Fruit fly (Drosophila melanogaster) whole organism, larva: ENCODE results near the gene CG32225.

Source experiments
- noc ChIP-seq: fragments of 200-800 bp; sonication (Bioruptor generic); optimal IDR thresholded peaks from 3 replicates; lab custom pipeline; 2019; ENCODE audit warnings: missing biosample characterization, mild to moderate bottlenecking, missing genetic modification characterization, moderate library complexity

CG32225 gene

dm6 chr3L:20306142-20306541, at the start of gene CG32225:
CG32225 (minus strand) TSS chr3L:20306283.
- TF ChIP-seq noc (tag; lab: Kevin White, UChicago) = no peak

DNA sequence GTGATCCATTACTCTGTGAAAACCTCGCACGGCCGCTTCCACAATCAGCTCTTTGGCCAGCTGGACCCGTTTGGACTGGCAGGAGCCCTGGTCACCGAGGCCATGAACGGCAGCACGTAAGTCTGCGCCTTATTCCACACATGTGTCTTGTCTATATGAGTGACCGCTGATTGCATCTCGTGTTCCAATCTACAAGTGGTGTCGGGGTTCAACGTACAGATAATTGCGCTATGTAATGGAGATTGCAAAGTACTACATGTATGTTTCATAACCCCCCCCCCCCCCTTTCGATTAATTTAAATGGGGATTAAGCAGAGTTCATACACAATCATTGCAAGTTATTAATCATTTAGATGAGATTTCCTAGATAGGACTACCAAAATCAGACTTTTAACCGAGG, 48.8 kb upstream of the CG32225 start:
- no peak for TF ChIP-seq noc (tag; lab: Kevin White, UChicago)

DNA sequence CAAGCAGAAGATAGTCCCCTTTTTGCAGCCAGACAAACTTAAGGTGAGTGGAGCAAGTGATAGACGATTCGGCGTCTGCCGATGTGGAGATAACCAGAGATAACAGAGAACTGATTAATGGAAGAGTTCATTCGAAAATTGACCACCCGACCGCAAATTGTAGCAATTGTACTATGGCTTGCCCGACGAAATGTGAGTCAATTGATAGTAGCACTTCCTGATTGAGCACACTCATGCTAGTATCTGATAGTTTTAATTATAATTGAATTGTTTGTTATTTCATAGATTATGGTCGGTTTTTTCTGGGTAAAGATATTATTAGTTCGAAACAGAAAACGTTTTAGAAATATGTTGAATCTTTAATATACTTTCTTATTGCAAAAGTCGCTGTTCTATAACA, 48.3 kb upstream of the CG32225 start:
- no peak for TF ChIP-seq noc (tag; lab: Kevin White, UChicago)

DNA sequence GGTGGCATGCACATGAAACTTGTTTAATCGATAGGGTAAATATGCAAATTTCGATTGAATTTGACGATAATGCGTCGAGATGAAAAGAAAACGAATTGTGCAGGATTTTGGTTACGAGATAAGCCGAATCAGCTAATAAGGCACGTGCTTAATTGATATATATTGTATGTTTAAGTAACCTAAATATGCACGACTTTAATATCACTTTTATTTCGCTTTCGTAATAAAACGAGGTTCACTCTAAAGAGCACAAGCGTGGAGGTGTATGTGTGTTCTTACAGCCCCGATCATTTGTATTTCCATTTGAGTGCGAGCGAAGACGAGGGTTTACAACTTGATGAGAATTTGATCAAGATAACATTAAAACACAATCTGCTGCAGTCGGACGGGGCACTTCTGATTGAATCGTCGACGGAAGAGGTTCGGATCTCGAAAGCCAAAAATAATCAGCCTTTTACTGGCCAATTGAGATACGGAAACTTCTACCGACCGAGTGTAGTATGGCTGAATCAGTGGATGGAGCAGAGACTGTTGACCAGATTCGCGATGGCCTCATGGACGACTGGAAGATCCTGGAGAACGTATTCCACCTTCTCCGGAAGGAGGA, 47.7 kb upstream of the CG32225 start:
- TF ChIP-seq noc (tag; lab: Kevin White, UChicago) = no peak

DNA sequence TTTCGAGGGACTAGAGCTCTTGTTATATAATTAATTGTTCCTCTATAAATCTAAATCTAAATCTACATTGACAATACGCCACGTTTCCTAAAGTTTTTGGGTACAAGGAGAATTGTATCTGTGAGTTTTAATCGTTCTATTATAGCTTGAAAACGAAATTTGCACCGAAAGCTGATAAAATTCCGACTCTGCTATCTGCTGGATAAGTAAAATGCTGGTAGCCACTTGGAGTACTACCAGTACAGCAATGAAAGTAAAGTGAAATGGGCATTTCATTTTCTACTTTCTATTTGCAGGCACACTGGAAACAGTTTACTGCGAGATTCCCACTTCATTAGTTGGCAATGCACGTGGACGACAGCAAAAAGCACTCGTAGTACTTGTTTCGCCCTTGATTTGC, 47.1 kb upstream of the CG32225 start, which contains the start of gene CG5618:
Gene CG5618 (plus strand): TSS at position 301 of the 400 bp plus-strand sequence.
- no peak for TF ChIP-seq noc (tag; lab: Kevin White, UChicago)

DNA sequence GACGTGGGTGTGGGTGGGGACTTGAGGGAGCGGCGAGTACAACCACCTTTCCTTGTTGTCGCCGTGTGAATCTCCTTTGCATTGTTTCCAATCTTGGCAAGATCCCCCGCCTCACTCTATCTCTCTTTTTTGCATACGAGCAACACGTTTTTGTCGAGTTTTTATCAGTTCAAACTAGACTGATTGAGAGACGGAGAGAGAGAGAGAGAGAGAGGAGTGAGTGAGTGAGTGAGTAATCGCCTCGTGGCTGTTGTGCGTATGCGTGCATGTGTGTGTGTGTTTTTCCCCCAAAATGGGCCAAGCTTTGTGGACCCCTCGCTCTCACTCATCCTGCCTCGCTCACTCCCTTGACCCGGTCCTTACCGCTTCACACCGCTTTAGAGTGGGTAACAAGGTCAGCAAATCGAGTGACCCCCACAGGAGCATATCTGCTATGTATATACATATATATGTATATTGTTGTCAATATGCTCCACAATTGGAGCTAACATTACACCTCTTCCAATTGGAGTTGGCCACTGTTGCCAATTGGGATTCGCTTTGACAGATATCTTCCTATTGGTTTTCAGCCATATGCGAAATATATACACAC, 43.3 kb upstream of the CG32225 start:
- no peak for TF ChIP-seq noc (tag; lab: Kevin White, UChicago)

- no peak for TF ChIP-seq noc (tag; lab: Kevin White, UChicago)
Measured at dm6 chr3L:20348581-20349093, 42.6 kb upstream of the CG32225 start.

DNA sequence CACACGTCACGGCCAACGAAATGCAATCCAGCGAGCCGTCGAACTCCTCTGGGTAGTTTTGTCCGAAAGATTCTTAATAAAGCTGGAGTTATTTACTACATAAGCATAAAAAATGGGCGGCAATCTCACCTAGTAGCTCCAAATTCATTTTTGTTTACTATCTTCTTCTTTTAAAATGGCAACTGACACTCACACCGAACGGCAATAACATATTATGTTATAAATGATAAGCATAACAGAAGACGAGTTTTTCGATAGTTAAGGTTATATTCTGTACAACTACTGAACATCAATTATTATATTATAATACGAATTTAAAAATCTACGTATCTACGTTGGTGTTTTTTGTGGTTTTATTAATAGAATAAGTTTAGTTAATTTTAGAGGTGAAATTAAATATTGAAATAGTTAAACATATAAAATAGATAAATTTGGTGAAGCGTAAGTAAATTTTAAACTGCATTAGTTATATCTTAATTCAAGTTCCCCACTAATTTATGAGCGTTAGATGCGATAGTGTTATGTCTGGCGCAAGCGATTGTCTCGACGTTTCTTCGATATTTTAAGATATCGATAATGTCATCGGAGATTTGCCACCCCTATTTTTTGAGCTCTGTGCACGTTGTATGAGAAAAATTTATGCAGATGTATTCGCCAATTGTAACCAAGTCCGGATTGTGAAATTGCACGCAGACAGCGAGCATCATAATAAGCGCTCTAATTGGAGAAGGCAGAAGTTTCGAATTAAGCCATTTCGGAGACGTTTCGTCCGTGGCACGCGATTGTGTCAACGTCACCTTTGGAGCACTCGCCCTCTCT, 41.9 kb upstream of the CG32225 start, which contains the start of the genes Rbbp5 and eRF1:
Gene Rbbp5 (minus strand): TSS at position 181 of the 819 bp plus-strand sequence.
Gene eRF1 (plus strand): TSS at position 594 of the 819 bp plus-strand sequence.
- peak; percentile 57 for TF ChIP-seq noc (tag; lab: Kevin White, UChicago)

DNA sequence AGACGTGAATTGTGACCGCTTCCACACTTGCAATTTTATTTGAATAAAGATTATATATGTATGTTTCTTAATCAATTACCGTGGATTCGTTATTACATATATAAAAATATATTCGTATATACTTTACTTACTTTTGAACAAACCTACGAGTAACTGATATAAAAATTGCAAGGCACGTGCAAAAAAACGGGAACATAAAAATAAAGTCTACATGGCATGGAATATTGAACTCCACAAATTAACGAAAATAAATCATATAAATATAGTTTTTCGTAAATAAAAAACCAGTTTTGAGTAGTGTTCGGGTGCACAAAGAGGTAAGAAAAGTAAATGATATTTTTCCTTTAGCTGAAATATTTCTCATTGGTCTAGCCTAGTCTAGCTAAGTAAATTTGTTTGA, 36.3 kb upstream of the CG32225 start, which contains the start of gene Spn77Bc:
Gene Spn77Bc (plus strand): TSS at position 301 of the 400 bp plus-strand sequence.
- TF ChIP-seq noc (tag; lab: Kevin White, UChicago) = no peak

DNA sequence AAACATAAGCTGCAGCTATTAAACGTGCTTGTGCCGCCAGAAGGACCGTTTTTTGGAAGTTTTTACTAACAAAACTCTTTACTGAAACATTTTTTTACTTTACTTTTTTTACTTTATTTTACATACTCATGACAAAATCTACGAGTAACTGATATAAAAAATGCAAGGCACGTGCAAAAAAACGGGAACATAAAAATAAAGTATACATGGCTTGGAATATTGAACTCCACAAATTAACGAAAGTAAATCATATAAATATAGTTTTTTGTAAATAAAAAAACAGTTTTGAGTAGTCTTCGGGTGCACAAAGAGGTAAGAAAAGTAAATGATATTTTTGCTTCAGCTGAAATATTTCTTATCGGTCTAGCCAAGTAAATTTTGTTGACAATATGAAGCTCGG, 14.6 kb upstream of the CG32225 start, which contains the start of gene Spn77Bb:
Gene Spn77Bb (plus strand): TSS at position 301 of the 400 bp plus-strand sequence.
- no peak for TF ChIP-seq noc (tag; lab: Kevin White, UChicago)

DNA sequence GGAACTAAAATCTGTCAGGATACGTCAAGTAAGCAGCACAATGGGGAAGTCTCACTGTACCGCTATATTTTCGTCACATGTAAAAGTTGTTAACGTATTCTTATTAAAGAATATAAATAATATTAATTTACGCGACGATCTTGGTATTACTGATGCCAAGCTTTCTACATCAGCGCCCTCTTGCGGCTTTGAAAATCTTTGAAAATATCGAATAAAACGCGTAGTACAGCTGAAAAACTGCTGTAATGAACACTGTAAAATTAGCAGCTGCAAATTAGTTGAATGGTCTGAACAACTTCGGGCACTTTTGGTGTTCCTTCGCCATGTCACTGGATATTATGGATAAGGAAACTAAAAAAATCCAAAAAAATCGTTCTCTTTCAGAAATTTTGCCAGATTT, 14.0 kb upstream of the CG32225 start:
- TF ChIP-seq noc (tag; lab: Kevin White, UChicago) = no peak

- no peak for TF ChIP-seq noc (tag; lab: Kevin White, UChicago)
Measured at dm6 chr3L:20317751-20318150, 11.7 kb upstream of the CG32225 start.

DNA sequence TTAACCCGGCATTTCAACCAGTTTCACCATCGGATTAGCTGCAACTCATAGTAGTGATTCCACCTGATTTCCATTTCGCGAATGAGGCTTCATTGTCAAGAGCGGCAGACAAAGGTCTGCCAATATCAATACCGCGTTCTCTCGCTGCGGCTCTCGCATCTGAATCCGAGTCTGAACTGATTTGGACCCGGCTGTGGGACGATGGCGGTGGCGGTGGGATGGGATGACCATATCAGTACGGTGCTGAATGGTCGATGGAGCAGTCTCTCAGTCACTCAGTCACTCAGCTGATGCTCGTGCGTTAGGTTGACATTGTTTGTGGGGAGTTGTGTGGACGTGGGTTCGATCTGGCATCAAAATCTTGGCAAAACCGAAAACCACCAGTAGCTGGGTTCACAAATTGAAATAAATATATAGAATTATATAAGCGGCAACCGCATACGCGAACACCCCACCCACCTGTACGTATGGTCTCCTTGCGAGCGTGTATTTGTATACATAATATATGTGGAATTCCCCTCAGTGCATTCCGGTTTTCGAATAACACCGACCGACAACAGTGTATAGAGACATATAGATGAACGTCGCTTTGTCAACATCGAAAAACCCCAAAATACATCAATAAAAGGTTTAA, 11.0 kb upstream of the CG32225 start, which contains the start of gene Spn77Ba:
Gene Spn77Ba (plus strand): TSS at position 235 of the 634 bp plus-strand sequence.
- no peak for TF ChIP-seq noc (tag; lab: Kevin White, UChicago)

DNA sequence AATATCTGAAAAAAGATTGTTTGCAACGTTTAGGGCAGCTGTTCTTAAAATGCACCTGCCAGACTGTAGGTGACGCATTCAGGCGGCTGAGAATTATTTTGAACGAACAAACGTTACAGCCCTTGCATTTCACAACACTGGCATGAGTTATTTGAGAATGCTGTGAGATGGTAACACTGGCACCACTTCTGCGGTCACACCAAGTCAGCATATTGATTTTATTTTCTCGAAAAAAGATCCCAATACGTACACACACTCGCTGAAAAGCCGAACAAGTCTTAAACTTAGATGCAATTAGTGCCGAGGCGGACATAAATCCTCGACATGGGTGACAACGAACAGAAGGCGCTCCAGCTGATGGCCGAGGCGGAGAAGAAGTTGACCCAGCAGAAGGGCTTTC, 7.4 kb upstream of the CG32225 start, which contains the start of gene alphaSnap:
Gene alphaSnap (plus strand): TSS at position 164 of the 400 bp plus-strand sequence.
- no peak for TF ChIP-seq noc (tag; lab: Kevin White, UChicago)
